Worm (Caenorhabditis elegans) whole organism, mixed stage, embryonic: ENCODE data around the gene cls-3.

Experiments
- M03D4.4 ChIP-seq: sonication (generic microtip); optimal IDR thresholded peaks from 2 replicates; lab custom pipeline; 2017; ENCODE audit warnings: mild to moderate bottlenecking, missing genetic modification characterization, missing compliant biosample characterization
- ces-1 ChIP-seq: fragments of 150-350 bp; optimal IDR thresholded peaks from 2 replicates; lab custom pipeline; 2014; ENCODE audit warnings: missing biosample characterization, missing genetic modification reagents, missing genetic modification characterization
- elt-1 ChIP-seq: sonication (generic microtip); optimal IDR thresholded peaks from 2 replicates; lab custom pipeline; 2017; ENCODE audit warnings: missing genetic modification characterization, mild to moderate bottlenecking, missing compliant biosample characterization, antibody characterized with exemption, moderate library complexity, borderline replicate concordance; ENCODE audit not compliant: insufficient read depth
- ham-2 ChIP-seq: fragments of 200-800 bp; sonication (Bioruptor generic); optimal IDR thresholded peaks from 2 replicates; lab custom pipeline; 2018; ENCODE audit warnings: mild to moderate bottlenecking, missing genetic modification characterization, missing compliant biosample characterization
- lin-13 ChIP-seq: fragments of 150-350 bp; optimal IDR thresholded peaks from 2 replicates; lab custom pipeline; 2014; ENCODE audit warnings: missing biosample characterization, missing genetic modification characterization
- lsy-2 ChIP-seq: fragments of 150-350 bp; optimal IDR thresholded peaks from 2 replicates; lab custom pipeline; 2014; ENCODE audit warnings: missing biosample characterization, missing genetic modification characterization
- nhr-28 ChIP-seq: fragments of 150-350 bp; optimal IDR thresholded peaks from 2 replicates; lab custom pipeline; 2014; ENCODE audit warnings: missing biosample characterization, missing genetic modification characterization
- nhr-76 ChIP-seq: sonication (generic microtip); optimal IDR thresholded peaks from 2 replicates; lab custom pipeline; 2017; ENCODE audit warnings: missing biosample characterization, missing genetic modification characterization
- pha-4 ChIP-seq: fragments of 150-350 bp; optimal IDR thresholded peaks from 2 replicates; lab custom pipeline; 2018; ENCODE audit warnings: missing biosample characterization, missing genetic modification reagents, missing genetic modification characterization
- snpc-4 ChIP-seq: fragments of 150-350 bp; optimal IDR thresholded peaks from 2 replicates; lab custom pipeline; 2014; ENCODE audit warnings: missing biosample characterization, missing genetic modification characterization
- sptf-1 ChIP-seq: sonication (generic microtip); optimal IDR thresholded peaks from 2 replicates; lab custom pipeline; 2017; ENCODE audit warnings: mild to moderate bottlenecking, missing genetic modification characterization, moderate library complexity, missing compliant biosample characterization
- unc-39 ChIP-seq: fragments of 150-350 bp; optimal IDR thresholded peaks from 2 replicates; lab custom pipeline; 2014; ENCODE audit warnings: missing biosample characterization, missing genetic modification characterization
- zip-8 ChIP-seq: fragments of 150-350 bp; optimal IDR thresholded peaks from 2 replicates; lab custom pipeline; 2014; ENCODE audit warnings: missing biosample characterization, missing genetic modification characterization
- ztf-11 ChIP-seq: fragments of 150-350 bp; optimal IDR thresholded peaks from 2 replicates; lab custom pipeline; 2014; ENCODE audit warnings: missing biosample characterization, missing genetic modification characterization

ce11 chrIII:9181246-9181645 lies 9.7 kb downstream of the cls-3 start, which contains the start of gene tax-4:
- TF ChIP-seq ztf-11 (tag; lab: Kevin White, UChicago) (no peak), unc-39 (no peak), pha-4 (tag; lab: Kevin White, UChicago) (no peak), ces-1 (GFP tag; lab: Kevin White, UChicago) (no peak), snpc-4 (tag; lab: Kevin White, UChicago) (no peak), nhr-76 (tag; lab: Kevin White, UChicago) (no peak), M03D4.4 (no peak), nhr-28 (no peak), elt-1 (tag; lab: Kevin White, UChicago) (no peak), sptf-1 (no peak), lin-13 (tag; lab: Kevin White, UChicago) (no peak), lsy-2 (tag; lab: Kevin White, UChicago) (no peak), ham-2 (GFP tag; lab: Kevin White, UChicago) (no peak), zip-8 (tag; lab: Kevin White, UChicago) (no peak)
